Worm (Caenorhabditis elegans): Measurements from ENCODE around the gene ccd-5.

ccd-5 gene

DNA sequence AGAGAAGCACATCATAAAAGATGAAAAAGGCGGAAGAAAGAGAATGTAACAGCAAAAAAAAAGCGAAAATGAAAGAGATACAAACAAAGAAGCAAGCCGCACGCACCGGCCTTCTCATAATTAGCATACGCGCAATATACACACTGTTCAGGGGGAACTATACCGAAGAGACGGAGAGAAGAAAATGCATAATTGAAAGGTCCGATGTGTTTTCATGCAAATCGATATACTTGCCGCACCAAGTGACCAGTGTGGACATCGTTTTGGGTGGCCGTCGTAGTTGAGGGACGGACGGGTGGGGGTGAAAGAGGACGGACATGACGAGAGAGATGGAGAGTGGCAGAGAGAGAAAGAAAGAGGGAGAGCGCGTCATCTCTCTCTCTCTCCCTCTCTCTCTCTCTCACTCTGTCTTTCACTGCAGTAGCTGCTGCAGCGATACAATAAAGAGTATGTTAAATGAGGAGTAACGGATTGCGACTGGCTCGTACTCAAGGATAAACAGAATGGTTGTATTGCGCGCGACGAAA lies 36.1 kb downstream of the ccd-5 start (continued):
- TF ChIP-seq aptf-2 (GFP tag; conservative IDR thresholded peaks at IDR 0.05): no peak
- TF ChIP-seq madf-6 (GFP tag; IDR thresholded peaks at IDR 0.05): no peak
- no peak for TF ChIP-seq T26A5.8 (tag; optimal IDR thresholded peaks at IDR 0.05)
- no peak for TF ChIP-seq nhr-27 (tag; optimal IDR thresholded peaks at IDR 0.05)
- no peak for TF ChIP-seq madf-10 (tag; optimal IDR thresholded peaks at IDR 0.05)
- TF ChIP-seq D2030.7 (GFP tag; IDR thresholded peaks at IDR 0.05): no peak
- no peak for TF ChIP-seq unc-130 (GFP tag; optimal IDR thresholded peaks at IDR 0.05)
- TF ChIP-seq sptf-2 (GFP tag; optimal IDR thresholded peaks at IDR 0.05): no peak
- TF ChIP-seq T07F8.4 (tag; optimal IDR thresholded peaks at IDR 0.05): no peak
- TF ChIP-seq ztf-26 (tag; optimal IDR thresholded peaks at IDR 0.05): no peak
- no peak for TF ChIP-seq attf-6 (GFP tag; IDR thresholded peaks at IDR 0.05)
- TF ChIP-seq somi-1 (GFP tag; optimal IDR thresholded peaks at IDR 0.05): peak; percentile 18
- no peak for TF ChIP-seq snpc-1.3 (tag; optimal IDR thresholded peaks at IDR 0.05; ENCODE audit: insufficient read depth)
- peak; percentile 83 for TF ChIP-seq K12H6.12 (tag; optimal IDR thresholded peaks at IDR 0.05)
- TF ChIP-seq rpc-1 (optimal IDR thresholded peaks at IDR 0.05): no peak
- TF ChIP-seq rpc-1 (tag; optimal IDR thresholded peaks at IDR 0.05): no peak
- TF ChIP-seq ekl-4 (GFP tag; IDR thresholded peaks at IDR 0.05): no peak
- no peak for TF ChIP-seq F57C9.4 (tag; optimal IDR thresholded peaks at IDR 0.05)
- TF ChIP-seq madf-8 (GFP tag; conservative IDR thresholded peaks at IDR 0.05): no peak
- no peak for TF ChIP-seq ceh-91 (GFP tag; IDR thresholded peaks at IDR 0.05)
- no peak for TF ChIP-seq tbp1 (GFP tag; optimal IDR thresholded peaks at IDR 0.05)
- peak; percentile 53; the same call in 1 of the 2 replicates for TF ChIP-seq hmg-1.2 (GFP tag; IDR thresholded peaks at IDR 0.05)
- TF ChIP-seq let-526 (GFP tag; IDR thresholded peaks at IDR 0.05): 0 out of 2 replicates have a peak, but pooled peaks have one; percentile 5
- TF ChIP-seq bed-1 (GFP tag; IDR thresholded peaks at IDR 0.05): no peak
- TF ChIP-seq ceh-40 (GFP tag; IDR thresholded peaks at IDR 0.05): no peak
- no peak for TF ChIP-seq cebp-2 (GFP tag; IDR thresholded peaks at IDR 0.05)
- TF ChIP-seq pbrm-1 (GFP tag; IDR thresholded peaks at IDR 0.05): 0 out of 2 replicates have a peak, but pooled peaks have one; percentile 46
- TF ChIP-seq lir-1 (GFP tag; conservative IDR thresholded peaks at IDR 0.05): no peak
- no peak for TF ChIP-seq nfya-2 (GFP tag; IDR thresholded peaks at IDR 0.05)
- no peak for TF ChIP-seq rcor-1 (GFP tag; IDR thresholded peaks at IDR 0.05)
- no peak for TF ChIP-seq lin-54 (GFP tag; optimal IDR thresholded peaks at IDR 0.05)
- no peak for TF ChIP-seq ceh-79 (tag; optimal IDR thresholded peaks at IDR 0.05)
- no peak for TF ChIP-seq tlf-1 (GFP tag; optimal IDR thresholded peaks at IDR 0.05)
- TF ChIP-seq egl-18 (GFP tag; IDR thresholded peaks at IDR 0.05): 0 out of 2 replicates have a peak, but pooled peaks have one; percentile 26
- no peak for TF ChIP-seq lag-1 (GFP tag; IDR thresholded peaks at IDR 0.05)
- peak; percentile 54 for TF ChIP-seq lin-40 (tag; optimal IDR thresholded peaks at IDR 0.05)
- TF ChIP-seq zim-3 (tag; optimal IDR thresholded peaks at IDR 0.05): no peak
- no peak for TF ChIP-seq sdz-38 (tag; optimal IDR thresholded peaks at IDR 0.05)
- no peak for TF ChIP-seq dpff-1 (tag; optimal IDR thresholded peaks at IDR 0.05)
- no peak for TF ChIP-seq lsl-1 (GFP tag; optimal IDR thresholded peaks at IDR 0.05)
- no peak for TF ChIP-seq ztf-18 (tag; optimal IDR thresholded peaks at IDR 0.05)
- no peak for TF ChIP-seq repo-1 (tag; optimal IDR thresholded peaks at IDR 0.05)
- TF ChIP-seq fkh-3 (tag; optimal IDR thresholded peaks at IDR 0.05): no peak
- TF ChIP-seq F23B12.7 (tag; optimal IDR thresholded peaks at IDR 0.05; ENCODE audit: insufficient read depth): no peak
- no peak for TF ChIP-seq F55B11.4 (tag; optimal IDR thresholded peaks at IDR 0.05; ENCODE audit: borderline replicate concordance, insufficient read depth)
- TF ChIP-seq Y56A3A.18 (GFP tag; IDR thresholded peaks at IDR 0.05): no peak
- TF ChIP-seq hlh-26 (GFP tag; conservative IDR thresholded peaks at IDR 0.05): no peak
- no peak for TF ChIP-seq dpl-1 (GFP tag; optimal IDR thresholded peaks at IDR 0.05)
- peak; percentile 17 for TF ChIP-seq atf-7 (tag; optimal IDR thresholded peaks at IDR 0.05)
- no peak for TF ChIP-seq F10E7.11 (tag; optimal IDR thresholded peaks at IDR 0.05)
